Worm (Caenorhabditis elegans): Measurements from ENCODE around the gene F44E5.4.

DNA sequence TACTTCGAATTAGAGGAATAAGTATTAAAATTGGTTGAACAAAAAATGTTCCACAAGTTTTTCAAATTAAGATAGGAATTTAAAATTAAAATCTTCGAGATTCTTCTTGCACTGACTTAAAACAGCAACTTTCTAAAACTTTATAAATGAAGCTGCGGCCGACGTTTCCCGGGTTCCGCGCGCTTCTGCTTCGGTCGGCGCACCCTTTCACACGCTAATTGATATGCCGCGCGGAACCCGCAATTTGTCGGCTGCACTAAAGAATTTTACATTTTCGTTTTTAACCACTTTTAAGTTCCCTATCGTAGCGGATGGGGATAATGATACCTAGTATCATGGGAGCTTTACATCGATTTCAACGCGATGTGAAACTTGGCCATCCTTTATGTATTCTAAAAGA is 44.4 kb downstream of the F44E5.4 start:
- TF ChIP-seq hlh-11 (tag; optimal IDR thresholded peaks at IDR 0.05) (no peak), nhr-77 (tag; optimal IDR thresholded peaks at IDR 0.05) (no peak), zfp-3 (GFP tag; conservative IDR thresholded peaks at IDR 0.05) (no peak), lin-15B (tag; optimal IDR thresholded peaks at IDR 0.05) (no peak), ama-1 (optimal IDR thresholded peaks at IDR 0.05) (no peak)
